Worm (Caenorhabditis elegans) whole organism, early embryonic: ENCODE measurements around the gene dyf-18.

Experiments
- B0310.2 ChIP-seq: sonication (generic microtip); optimal IDR thresholded peaks from 2 replicates; lab custom pipeline; 2016; ENCODE audit warnings: mild to moderate bottlenecking, missing genetic modification characterization, missing compliant biosample characterization
- F13C5.2 ChIP-seq: sonication (generic microtip); optimal IDR thresholded peaks from 2 replicates; lab custom pipeline; 2017; ENCODE audit warnings: mild to moderate bottlenecking, missing genetic modification characterization, inconsistent platforms, missing compliant biosample characterization
- aly-1 ChIP-seq: sonication (generic microtip); optimal IDR thresholded peaks from 2 replicates; lab custom pipeline; 2016; ENCODE audit warnings: missing genetic modification characterization, missing compliant biosample characterization
- ama-1 ChIP-seq: fragments of 150-350 bp; optimal IDR thresholded peaks from 2 replicates; lab custom pipeline; 2014
- ceh-36 ChIP-seq: sonication (generic microtip); optimal IDR thresholded peaks from 2 replicates; lab custom pipeline; 2016; ENCODE audit warnings: missing genetic modification characterization, inconsistent platforms, missing compliant biosample characterization
- flt-1 ChIP-seq: fragments of 200-800 bp; sonication (Bioruptor generic); IDR thresholded peaks from 2 replicates; pipeline ENCODE4 v1.3.6; 2022; ENCODE audit warnings: missing genetic modification characterization, missing compliant biosample characterization
- hmbx-1 ChIP-seq: sonication (generic microtip); optimal IDR thresholded peaks from 2 replicates; lab custom pipeline; 2016; ENCODE audit warnings: mild to moderate bottlenecking, missing genetic modification characterization, missing compliant biosample characterization
- hnd-1 ChIP-seq: sonication (generic microtip); optimal IDR thresholded peaks from 2 replicates; lab custom pipeline; 2016; ENCODE audit warnings: missing genetic modification characterization, missing compliant biosample characterization
- pes-1 ChIP-seq: fragments of 200-800 bp; sonication (Bioruptor generic); IDR thresholded peaks from 2 replicates; pipeline ENCODE4 v1.3.6; 2022; ENCODE audit warnings: missing genetic modification reagents, missing genetic modification characterization, missing compliant biosample characterization
- scrt-1 ChIP-seq: fragments of 200-800 bp; sonication (Bioruptor generic); IDR thresholded peaks from 2 replicates; pipeline ENCODE4 v1.3.6; 2022; ENCODE audit warnings: missing genetic modification characterization, missing compliant biosample characterization
- tbx-37 ChIP-seq: fragments of 200-800 bp; sonication (Bioruptor generic); conservative IDR thresholded peaks from 2 replicates; pipeline ENCODE4 v1.3.6; 2022; ENCODE audit warnings: missing genetic modification reagents, missing genetic modification characterization, missing compliant biosample characterization

- TF ChIP-seq B0310.2 (tag; lab: Kevin White, UChicago) (no peak), tbx-37 (GFP tag; lab: Robert Waterston, UW) (no peak), hmbx-1 (no peak), hnd-1 (tag; lab: Kevin White, UChicago) (no peak), flt-1 (GFP tag; lab: Robert Waterston, UW) (no peak), ama-1 (no peak), ceh-36 (tag; lab: Kevin White, UChicago) (no peak), aly-1 (tag; lab: Kevin White, UChicago) (no peak), scrt-1 (GFP tag; lab: Robert Waterston, UW) (no peak), F13C5.2 (tag; lab: Kevin White, UChicago) (no peak), pes-1 (GFP tag; lab: Robert Waterston, UW) (no peak)
Measured at ce11 chrIV:11772119-11772518, 28.9 kb downstream of the dyf-18 start.
